Worm (Caenorhabditis elegans) whole organism, young adult: ENCODE results near the gene eri-9.
A peak's percentile ranks its signal among the peaks of the same experiment; 100 is the strongest.
"Not testable (repeated sequence)": the region's sequence is repeated elsewhere in the genome, so short reads cannot be mapped to it uniquely, and the experiment has no call there.

Source experiments
- B0336.3 ChIP-seq: fragments of 200-800 bp; sonication (Bioruptor generic); IDR thresholded peaks from 2 replicates; pipeline ENCODE4 v1.3.6; 2022; ENCODE audit warnings: missing genetic modification characterization, missing compliant biosample characterization
- ceh-91 ChIP-seq: fragments of 200-800 bp; sonication (Bioruptor generic); IDR thresholded peaks from 2 replicates; pipeline ENCODE4 v1.3.6; 2022; ENCODE audit warnings: missing genetic modification reagents, missing genetic modification characterization, missing compliant biosample characterization
- him-1 ChIP-seq: sonication (generic microtip); optimal IDR thresholded peaks from 2 replicates; lab custom pipeline; 2016; ENCODE audit warnings: missing genotype, missing genetic modification reagents, missing genetic modification characterization, missing compliant biosample characterization
- lin-35 ChIP-seq, 3 experiments: fragments of 150-350 bp in 2 of 3; sonication (generic microtip) in 1 of 3; optimal IDR thresholded peaks; 2 replicates each; lab custom pipeline; 2014 to 2018; ENCODE audit warnings: missing biosample characterization in 3 of 3, missing genetic modification characterization in 3 of 3, missing genetic modification reagents in 3 of 3
- tbp1 ChIP-seq: fragments of 200-800 bp; sonication (Bioruptor generic); optimal IDR thresholded peaks from 2 replicates; lab custom pipeline; 2018; ENCODE audit warnings: mild to moderate bottlenecking, missing genetic modification characterization, missing compliant biosample characterization
- unc-62 ChIP-seq: fragments of 150-350 bp; optimal IDR thresholded peaks from 2 replicates; lab custom pipeline; 2014; ENCODE audit warnings: missing biosample characterization, missing genetic modification reagents, missing genetic modification characterization

DNA sequence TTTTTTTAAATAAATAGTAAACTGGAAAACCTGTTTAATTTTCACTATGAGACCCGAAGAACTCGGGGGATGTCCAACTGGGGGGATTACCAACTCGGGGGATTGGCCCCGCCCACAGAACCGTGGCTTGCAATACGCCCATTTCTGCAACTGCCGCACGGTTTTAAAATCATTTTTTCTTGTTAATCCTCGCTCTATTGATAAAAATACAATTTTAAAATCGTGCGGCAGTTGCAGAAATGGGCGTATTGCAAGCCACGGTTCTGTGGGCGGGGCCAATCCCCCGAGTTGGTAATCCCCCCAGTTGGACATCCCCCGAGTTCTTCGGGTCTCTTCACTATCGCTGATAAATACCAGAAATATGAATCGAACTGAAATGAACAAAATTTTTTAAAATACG lies 10.2 kb upstream of the eri-9 start, which contains the start of gene mmab-1:
- not testable (repeated sequence) for TF ChIP-seq him-1 (tag; lab: Kevin White, UChicago); tbp1 (GFP tag; lab: Kevin White, UChicago); unc-62; lin-35 (GFP tag; optimal IDR thresholded peaks at IDR 0.05; lab: Kevin White, UChicago); B0336.3 (GFP tag; lab: Robert Waterston, UW)
- TF ChIP-seq ceh-91 (GFP tag; lab: Robert Waterston, UW) = 0 out of 2 replicates have a peak, but pooled peaks have one; percentile 11
